Worm (Caenorhabditis elegans): ENCODE results near the gene bath-47.

DNA sequence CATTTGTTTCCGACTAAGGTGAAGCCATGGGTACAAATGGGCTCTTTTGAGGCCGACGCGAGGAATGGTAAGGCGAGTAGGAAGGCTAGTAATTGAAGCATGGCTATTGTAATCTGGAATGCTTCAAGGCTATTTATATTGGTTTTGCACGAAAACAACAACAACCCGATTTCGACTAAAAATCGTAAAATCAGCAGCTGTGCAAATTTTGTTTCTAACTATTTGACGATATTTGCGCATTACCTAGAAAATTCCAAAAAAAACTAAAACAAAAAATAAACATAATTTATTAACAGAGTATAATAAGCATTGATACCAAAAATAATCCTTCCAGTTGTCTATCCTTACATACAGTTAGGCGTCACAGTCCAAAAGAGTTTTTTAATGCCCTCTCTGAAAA lies 6.5 kb upstream of the bath-47 start, which contains the start of gene clec-20:
- TF ChIP-seq snpc-4 (tag; optimal IDR thresholded peaks at IDR 0.05) (no peak), ZK337.2 (GFP tag; IDR thresholded peaks at IDR 0.05) (no peak), nhr-237 (tag; optimal IDR thresholded peaks at IDR 0.05) (no peak), hlh-30 (tag; optimal IDR thresholded peaks at IDR 0.05; ENCODE audit: insufficient read depth) (no peak), Y5F2A.4 (GFP tag; optimal IDR thresholded peaks at IDR 0.05) (no peak), lin-39 (tag; optimal IDR thresholded peaks at IDR 0.05) (no peak), nhr-10 (tag; optimal IDR thresholded peaks at IDR 0.05) (no peak), fos-1 (tag; optimal IDR thresholded peaks at IDR 0.05) (no peak), ceh-32 (tag; optimal IDR thresholded peaks at IDR 0.05; ENCODE audit: poor library complexity) (no peak), ces-1 (GFP tag; optimal IDR thresholded peaks at IDR 0.05) (no peak), nhr-28 (tag; optimal IDR thresholded peaks at IDR 0.05) (no peak), ama-1 (optimal IDR thresholded peaks at IDR 0.05) (no peak), egl-43 (GFP tag; IDR thresholded peaks at IDR 0.05) (no peak), pqm-1 (tag; optimal IDR thresholded peaks at IDR 0.05) (no peak)

All from whole organism, L4 larva.